Worm (Caenorhabditis elegans) whole organism, mixed stage, embryonic: ENCODE results near the gene nfu-1.

ENCODE experiments used
- M03D4.4 ChIP-seq: sonication (generic microtip); optimal IDR thresholded peaks from 2 replicates; lab custom pipeline; 2017; ENCODE audit warnings: mild to moderate bottlenecking, missing genetic modification characterization, missing compliant biosample characterization
- bed-3 ChIP-seq: fragments of 200-800 bp; sonication (Bioruptor generic); optimal IDR thresholded peaks from 3 replicates; lab custom pipeline; 2018; ENCODE audit warnings: mild to moderate bottlenecking, missing genetic modification characterization, moderate library complexity, missing compliant biosample characterization
- blmp-1 ChIP-seq: fragments of 150-350 bp; optimal IDR thresholded peaks from 2 replicates; lab custom pipeline; 2014; ENCODE audit warnings: missing biosample characterization, missing genetic modification characterization
- ceh-39 ChIP-seq: fragments of 150-350 bp; optimal IDR thresholded peaks from 2 replicates; lab custom pipeline; 2014; ENCODE audit warnings: missing biosample characterization, missing genetic modification characterization
- ceh-43 ChIP-seq: fragments of 200-800 bp; sonication (Bioruptor generic); optimal IDR thresholded peaks from 2 replicates; lab custom pipeline; 2018; ENCODE audit warnings: mild to moderate bottlenecking, missing genetic modification characterization, moderate library complexity, missing compliant biosample characterization
- ceh-83 ChIP-seq: fragments of 200-800 bp; sonication (Bioruptor generic); optimal IDR thresholded peaks from 2 replicates; lab custom pipeline; 2018; ENCODE audit warnings: mild to moderate bottlenecking, missing genetic modification characterization, missing compliant biosample characterization
- ces-1 ChIP-seq: fragments of 150-350 bp; optimal IDR thresholded peaks from 2 replicates; lab custom pipeline; 2014; ENCODE audit warnings: missing biosample characterization, missing genetic modification reagents, missing genetic modification characterization
- cnd-1 ChIP-seq: fragments of 200-800 bp; sonication (Bioruptor generic); optimal IDR thresholded peaks from 2 replicates; lab custom pipeline; 2018; ENCODE audit warnings: mild to moderate bottlenecking, missing genetic modification characterization, missing compliant biosample characterization
- drap-1 ChIP-seq: fragments of 200-800 bp; sonication (Bioruptor generic); optimal IDR thresholded peaks from 3 replicates; lab custom pipeline; 2018; ENCODE audit warnings: mild to moderate bottlenecking, missing genetic modification characterization, missing compliant biosample characterization
- elt-1 ChIP-seq: sonication (generic microtip); optimal IDR thresholded peaks from 2 replicates; lab custom pipeline; 2017; ENCODE audit warnings: missing genetic modification characterization, mild to moderate bottlenecking, missing compliant biosample characterization, antibody characterized with exemption, moderate library complexity, borderline replicate concordance; ENCODE audit not compliant: insufficient read depth
- elt-3 ChIP-seq: fragments of 150-350 bp; optimal IDR thresholded peaks from 2 replicates; lab custom pipeline; 2014; ENCODE audit warnings: missing biosample characterization, missing genetic modification characterization
- flh-1 ChIP-seq: fragments of 200-800 bp; sonication (Bioruptor generic); optimal IDR thresholded peaks from 2 replicates; lab custom pipeline; 2018; ENCODE audit warnings: mild to moderate bottlenecking, missing genetic modification characterization, moderate library complexity, missing compliant biosample characterization
- ham-2 ChIP-seq: fragments of 200-800 bp; sonication (Bioruptor generic); optimal IDR thresholded peaks from 2 replicates; lab custom pipeline; 2018; ENCODE audit warnings: mild to moderate bottlenecking, missing genetic modification characterization, missing compliant biosample characterization
- hlh-1 ChIP-seq: fragments of 150-350 bp; optimal IDR thresholded peaks from 2 replicates; lab custom pipeline; 2014; ENCODE audit warnings: missing biosample characterization, missing genetic modification reagents, missing genetic modification characterization
- lin-13 ChIP-seq: fragments of 150-350 bp; optimal IDR thresholded peaks from 2 replicates; lab custom pipeline; 2014; ENCODE audit warnings: missing biosample characterization, missing genetic modification characterization
- lin-32 ChIP-seq: fragments of 200-800 bp; sonication (Bioruptor generic); optimal IDR thresholded peaks from 2 replicates; lab custom pipeline; 2018; ENCODE audit warnings: mild to moderate bottlenecking, missing genetic modification characterization, missing compliant biosample characterization
- lsy-2 ChIP-seq: fragments of 150-350 bp; optimal IDR thresholded peaks from 2 replicates; lab custom pipeline; 2014; ENCODE audit warnings: missing biosample characterization, missing genetic modification characterization
- mab-5 ChIP-seq: fragments of 150-350 bp; optimal IDR thresholded peaks from 2 replicates; lab custom pipeline; 2014; ENCODE audit warnings: missing biosample characterization, missing genetic modification characterization
- mep-1 ChIP-seq: fragments of 150-350 bp; optimal IDR thresholded peaks from 2 replicates; lab custom pipeline; 2017; ENCODE audit warnings: missing biosample characterization, missing genetic modification reagents, missing genetic modification characterization, inconsistent platforms
- mls-2 ChIP-seq: sonication (generic microtip); optimal IDR thresholded peaks from 2 replicates; lab custom pipeline; 2016; ENCODE audit warnings: mild to moderate bottlenecking, missing genetic modification characterization, moderate library complexity, missing compliant biosample characterization
- nhr-12 ChIP-seq: fragments of 150-350 bp; optimal IDR thresholded peaks from 2 replicates; lab custom pipeline; 2014; ENCODE audit warnings: missing biosample characterization, missing genetic modification characterization
- nhr-2 ChIP-seq: fragments of 150-350 bp; optimal IDR thresholded peaks from 2 replicates; lab custom pipeline; 2014; ENCODE audit warnings: missing biosample characterization, missing genetic modification characterization
- nhr-237 ChIP-seq: fragments of 150-350 bp; optimal IDR thresholded peaks from 2 replicates; lab custom pipeline; 2014; ENCODE audit warnings: missing biosample characterization, missing genetic modification characterization
- nhr-28 ChIP-seq: fragments of 150-350 bp; optimal IDR thresholded peaks from 2 replicates; lab custom pipeline; 2014; ENCODE audit warnings: missing biosample characterization, missing genetic modification characterization
- nhr-76 ChIP-seq: sonication (generic microtip); optimal IDR thresholded peaks from 2 replicates; lab custom pipeline; 2017; ENCODE audit warnings: missing biosample characterization, missing genetic modification characterization
- pha-4 ChIP-seq: fragments of 150-350 bp; optimal IDR thresholded peaks from 2 replicates; lab custom pipeline; 2018; ENCODE audit warnings: missing biosample characterization, missing genetic modification reagents, missing genetic modification characterization
- sem-2 ChIP-seq: fragments of 200-800 bp; sonication (Bioruptor generic); optimal IDR thresholded peaks from 2 replicates; lab custom pipeline; 2018; ENCODE audit warnings: mild to moderate bottlenecking, missing genetic modification characterization, missing compliant biosample characterization
- snpc-4 ChIP-seq: fragments of 150-350 bp; optimal IDR thresholded peaks from 2 replicates; lab custom pipeline; 2014; ENCODE audit warnings: missing biosample characterization, missing genetic modification characterization
- sptf-1 ChIP-seq: sonication (generic microtip); optimal IDR thresholded peaks from 2 replicates; lab custom pipeline; 2017; ENCODE audit warnings: mild to moderate bottlenecking, missing genetic modification characterization, moderate library complexity, missing compliant biosample characterization
- tbx-8 ChIP-seq: fragments of 200-800 bp; sonication (Bioruptor generic); optimal IDR thresholded peaks from 2 replicates; lab custom pipeline; 2018; ENCODE audit warnings: mild to moderate bottlenecking, missing genetic modification characterization, moderate library complexity, missing compliant biosample characterization
- unc-120 ChIP-seq: sonication (generic microtip); optimal IDR thresholded peaks from 2 replicates; lab custom pipeline; 2017; ENCODE audit warnings: missing genetic modification characterization, missing compliant biosample characterization; ENCODE audit not compliant: poor library complexity, severe bottlenecking
- unc-39 ChIP-seq: fragments of 150-350 bp; optimal IDR thresholded peaks from 2 replicates; lab custom pipeline; 2014; ENCODE audit warnings: missing biosample characterization, missing genetic modification characterization
- unc-62 ChIP-seq: fragments of 150-350 bp; optimal IDR thresholded peaks from 2 replicates; lab custom pipeline; 2014; ENCODE audit warnings: missing biosample characterization, missing genetic modification reagents, missing genetic modification characterization
- zip-8 ChIP-seq: fragments of 150-350 bp; optimal IDR thresholded peaks from 2 replicates; lab custom pipeline; 2014; ENCODE audit warnings: missing biosample characterization, missing genetic modification characterization
- ztf-11 ChIP-seq: fragments of 150-350 bp; optimal IDR thresholded peaks from 2 replicates; lab custom pipeline; 2014; ENCODE audit warnings: missing biosample characterization, missing genetic modification characterization

The nfu-1 gene

ce11 chrIV:10345486-10345885, 41.7 kb upstream of the nfu-1 start:
- TF ChIP-seq lsy-2 (tag; lab: Kevin White, UChicago), result no peak

ce11 chrIV:10345990-10346389, 41.2 kb upstream of the nfu-1 start:
- TF ChIP-seq nhr-2 (tag; lab: Kevin White, UChicago) (no peak), nhr-76 (no peak), ham-2 (GFP tag; lab: Kevin White, UChicago) (no peak), ces-1 (peak; percentile 47), unc-120 (tag; lab: Kevin White, UChicago) (peak; percentile 69), tbx-8 (GFP tag; lab: Kevin White, UChicago) (no peak), mls-2 (tag; lab: Kevin White, UChicago) (no peak), hlh-1 (tag; lab: Kevin White, UChicago) (peak; percentile 29), lin-32 (GFP tag; lab: Kevin White, UChicago) (no peak), nhr-237 (tag; lab: Kevin White, UChicago) (peak; percentile 46), nhr-12 (no peak), zip-8 (no peak), pha-4 (tag; lab: Kevin White, UChicago) (peak; percentile 15), ceh-39 (tag; lab: Kevin White, UChicago) (no peak), M03D4.4 (no peak), sptf-1 (tag; lab: Kevin White, UChicago) (peak; percentile 4), snpc-4 (no peak), nhr-28 (no peak), lin-13 (tag; lab: Kevin White, UChicago) (no peak), ceh-83 (GFP tag; lab: Kevin White, UChicago) (no peak), unc-62 (GFP tag; lab: Kevin White, UChicago) (peak; percentile 66), blmp-1 (tag; lab: Kevin White, UChicago) (no peak), cnd-1 (tag; lab: Kevin White, UChicago) (no peak), flh-1 (GFP tag; lab: Kevin White, UChicago) (no peak), elt-1 (tag; lab: Kevin White, UChicago) (no peak), sem-2 (no peak), lsy-2 (tag; lab: Kevin White, UChicago) (peak; percentile 23), bed-3 (no peak), unc-39 (no peak), ztf-11 (tag; lab: Kevin White, UChicago) (no peak), mep-1 (tag; lab: Kevin White, UChicago) (peak; percentile 51), mab-5 (no peak), ceh-43 (no peak)

- no peak for TF ChIP-seq unc-120 (tag; lab: Kevin White, UChicago)
- no peak for TF ChIP-seq mep-1 (tag; lab: Kevin White, UChicago)
- TF ChIP-seq nhr-12, result no peak
- no peak for TF ChIP-seq drap-1 (GFP tag; lab: Kevin White, UChicago)
- TF ChIP-seq nhr-76, result no peak
- no peak for TF ChIP-seq lsy-2 (tag; lab: Kevin White, UChicago)
- no peak for TF ChIP-seq elt-3 (tag; lab: Kevin White, UChicago)
- TF ChIP-seq ceh-83 (GFP tag; lab: Kevin White, UChicago), result no peak
- no peak for TF ChIP-seq unc-62 (GFP tag; lab: Kevin White, UChicago)
- TF ChIP-seq lin-32 (GFP tag; lab: Kevin White, UChicago), result no peak
- no peak for TF ChIP-seq flh-1 (GFP tag; lab: Kevin White, UChicago)
- TF ChIP-seq cnd-1 (tag; lab: Kevin White, UChicago), result no peak
- TF ChIP-seq M03D4.4, result no peak
Measured at ce11 chrIV:10346948-10347347, 40.3 kb upstream of the nfu-1 start.

ce11 chrIV:10347528-10347927, 39.7 kb upstream of the nfu-1 start:
- TF ChIP-seq elt-3 (tag; lab: Kevin White, UChicago), result no peak
- peak; percentile 74 for TF ChIP-seq ces-1
